Fruit fly (Drosophila melanogaster): ENCODE measurements around the gene CG8607.
A peak's percentile ranks its signal among the peaks of the same experiment; 100 is the strongest.

CG8607 gene

DNA sequence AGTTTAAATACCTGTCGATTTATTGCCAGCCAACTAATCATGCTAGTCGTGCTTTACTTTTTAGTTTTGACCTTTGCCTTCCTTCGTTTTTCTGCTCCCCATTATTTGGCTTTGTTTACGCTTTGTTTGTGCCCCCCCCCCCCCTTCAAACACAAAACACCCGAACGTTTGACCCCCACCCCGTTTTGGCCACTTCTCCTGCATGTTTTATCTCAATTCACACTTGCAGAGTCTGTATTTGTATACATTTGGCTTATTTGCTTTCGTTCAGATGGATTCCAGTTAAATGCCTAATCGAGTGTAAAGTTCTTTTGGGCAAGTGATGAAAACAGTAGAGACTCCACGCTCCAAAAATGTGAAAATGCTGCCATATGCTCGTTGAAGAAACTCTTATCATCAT is 29.4 kb downstream of the CG8607 start (continued):
- TF ChIP-seq CG4617 (GFP tag; optimal IDR thresholded peaks at IDR 0.05; ENCODE audit: borderline replicate concordance): no peak
- no peak for TF ChIP-seq CG7839 (tag; optimal IDR thresholded peaks at IDR 0.05)
- peak; percentile 4 for TF ChIP-seq Asciz (GFP tag; optimal IDR thresholded peaks at IDR 0.05)
- no peak for TF ChIP-seq CG10321 (GFP tag; IDR thresholded peaks at IDR 0.05)
- TF ChIP-seq sug (tag; optimal IDR thresholded peaks at IDR 0.05): peak; percentile 13
- no peak for TF ChIP-seq psq (GFP tag; optimal IDR thresholded peaks at IDR 0.05)
- no peak for TF ChIP-seq cg (GFP tag; optimal IDR thresholded peaks at IDR 0.05)
- TF ChIP-seq Fer1 (GFP tag; optimal IDR thresholded peaks at IDR 0.05): peak; percentile 7
- no peak for TF ChIP-seq CG11093 (GFP tag; IDR thresholded peaks at IDR 0.05)
- peak; percentile 46; the same call in 1 of the 2 replicates for TF ChIP-seq stc (GFP tag; IDR thresholded peaks at IDR 0.05)
- no peak for TF ChIP-seq fu2 (GFP tag; optimal IDR thresholded peaks at IDR 0.05)
- no peak for TF ChIP-seq CG32772 (GFP tag; IDR thresholded peaks at IDR 0.05)
- peak; percentile 21 for TF ChIP-seq cwo (GFP tag; optimal IDR thresholded peaks at IDR 0.05)
- no peak for TF ChIP-seq z (GFP tag; IDR thresholded peaks at IDR 0.05)
- no peak for TF ChIP-seq eve (GFP tag; optimal IDR thresholded peaks at IDR 0.05)
- no peak for TF ChIP-seq sim (GFP tag; IDR thresholded peaks at IDR 0.05)
- no peak for TF ChIP-seq dan (GFP tag; IDR thresholded peaks at IDR 0.05)
- no peak for TF ChIP-seq eyg (GFP tag; optimal IDR thresholded peaks at IDR 0.05)
- TF ChIP-seq CG10431 (GFP tag; optimal IDR thresholded peaks at IDR 0.05): no peak
- TF ChIP-seq HLH3B (GFP tag; IDR thresholded peaks at IDR 0.05): no peak
- no peak for TF ChIP-seq CG12942 (GFP tag; optimal IDR thresholded peaks at IDR 0.05)
- no peak for TF ChIP-seq lbe (GFP tag; optimal IDR thresholded peaks at IDR 0.05)
- TF ChIP-seq unc-4 (GFP tag; IDR thresholded peaks at IDR 0.05; ENCODE audit: partially characterized antibody): no peak
- TF ChIP-seq E2f2 (GFP tag; IDR thresholded peaks at IDR 0.05): no peak
- no peak for TF ChIP-seq CG7928 (GFP tag; optimal IDR thresholded peaks at IDR 0.05)
- TF ChIP-seq chinmo (GFP tag; IDR thresholded peaks at IDR 0.05; ENCODE audit: partially characterized antibody): 0 out of 4 replicates have a peak, but pooled peaks have one; percentile 33
- TF ChIP-seq CG3726 (GFP tag; IDR thresholded peaks at IDR 0.05): no peak
- no peak for TF ChIP-seq CG9876 (GFP tag; optimal IDR thresholded peaks at IDR 0.05)
- no peak for TF ChIP-seq CG8290 (GFP tag; optimal IDR thresholded peaks at IDR 0.05)
- TF ChIP-seq CG8290 (tag; optimal IDR thresholded peaks at IDR 0.05): peak in 1 of 2 experiments; percentile 32
- TF ChIP-seq gsb (GFP tag; IDR thresholded peaks at IDR 0.05): no peak
- TF ChIP-seq CG30403 (GFP tag; optimal IDR thresholded peaks at IDR 0.05): no peak
- TF ChIP-seq H2.0 (GFP tag; IDR thresholded peaks at IDR 0.05): no peak
- peak; percentile 23 for TF ChIP-seq CG6813 (GFP tag; optimal IDR thresholded peaks at IDR 0.05)
- peak; percentile 40 for TF ChIP-seq CG10543 (GFP tag; optimal IDR thresholded peaks at IDR 0.05)
- peak; percentile 9 for TF ChIP-seq CG9727 (GFP tag; optimal IDR thresholded peaks at IDR 0.05)
- TF ChIP-seq HLHmδ (GFP tag; optimal IDR thresholded peaks at IDR 0.05): no peak
- peak; percentile 0 for TF ChIP-seq CG13894 (tag; optimal IDR thresholded peaks at IDR 0.05)
- peak; percentile 21 for TF ChIP-seq twi (tag; optimal IDR thresholded peaks at IDR 0.05)
- TF ChIP-seq CG11560 (tag; IDR thresholded peaks at IDR 0.05): no peak
- TF ChIP-seq Jarid2 (GFP tag; optimal IDR thresholded peaks at IDR 0.05): no peak
- no peak for TF ChIP-seq CG31365 (tag; optimal IDR thresholded peaks at IDR 0.05)
- TF ChIP-seq p53 (GFP tag; optimal IDR thresholded peaks at IDR 0.05): no peak
- TF ChIP-seq CG14667 (GFP tag; IDR thresholded peaks at IDR 0.05): no peak
- TF ChIP-seq kah (GFP tag; optimal IDR thresholded peaks at IDR 0.05): peak; percentile 19
- no peak for TF ChIP-seq wek (GFP tag; optimal IDR thresholded peaks at IDR 0.05)
- TF ChIP-seq sens (GFP tag): peak; percentile 12
- TF ChIP-seq crol (GFP tag; IDR thresholded peaks at IDR 0.05): peak; percentile 82
- TF ChIP-seq sens-2 (GFP tag; IDR thresholded peaks at IDR 0.05): no peak
- no peak for TF ChIP-seq Dip3 (GFP tag; optimal IDR thresholded peaks at IDR 0.05)
- TF ChIP-seq Fer3 (tag; optimal IDR thresholded peaks at IDR 0.05): no peak
- TF ChIP-seq prd (optimal IDR thresholded peaks at IDR 0.05): no peak
- no peak for TF ChIP-seq prd (GFP tag; IDR thresholded peaks at IDR 0.05)
